Worm (Caenorhabditis elegans) whole organism, early embryonic: ENCODE measurements around the gene glr-4.

Experiments used
- B0310.2 ChIP-seq: sonication (generic microtip); optimal IDR thresholded peaks from 2 replicates; lab custom pipeline; 2016; ENCODE audit warnings: mild to moderate bottlenecking, missing genetic modification characterization, missing compliant biosample characterization
- F13C5.2 ChIP-seq: sonication (generic microtip); optimal IDR thresholded peaks from 2 replicates; lab custom pipeline; 2017; ENCODE audit warnings: mild to moderate bottlenecking, missing genetic modification characterization, inconsistent platforms, missing compliant biosample characterization
- aly-1 ChIP-seq: sonication (generic microtip); optimal IDR thresholded peaks from 2 replicates; lab custom pipeline; 2016; ENCODE audit warnings: missing genetic modification characterization, missing compliant biosample characterization
- ama-1 ChIP-seq: fragments of 150-350 bp; optimal IDR thresholded peaks from 2 replicates; lab custom pipeline; 2014
- ceh-13 ChIP-seq: fragments of 200-800 bp; sonication (Bioruptor generic); optimal IDR thresholded peaks from 2 replicates; lab custom pipeline; 2018; ENCODE audit warnings: mild to moderate bottlenecking, missing genetic modification characterization, missing compliant biosample characterization
- ceh-36 ChIP-seq: sonication (generic microtip); optimal IDR thresholded peaks from 2 replicates; lab custom pipeline; 2016; ENCODE audit warnings: missing genetic modification characterization, inconsistent platforms, missing compliant biosample characterization
- ets-7 ChIP-seq: sonication (generic microtip); optimal IDR thresholded peaks from 2 replicates; lab custom pipeline; 2016; ENCODE audit warnings: missing genotype, missing genetic modification characterization, missing compliant biosample characterization
- flt-1 ChIP-seq: fragments of 200-800 bp; sonication (Bioruptor generic); IDR thresholded peaks from 2 replicates; pipeline ENCODE4 v1.3.6; 2022; ENCODE audit warnings: missing genetic modification characterization, missing compliant biosample characterization
- hmbx-1 ChIP-seq: sonication (generic microtip); optimal IDR thresholded peaks from 2 replicates; lab custom pipeline; 2016; ENCODE audit warnings: mild to moderate bottlenecking, missing genetic modification characterization, missing compliant biosample characterization
- hmg-4 ChIP-seq: fragments of 200-800 bp; sonication (Bioruptor generic); optimal IDR thresholded peaks from 2 replicates; lab custom pipeline; 2018; ENCODE audit warnings: mild to moderate bottlenecking, missing genetic modification characterization, missing compliant biosample characterization
- hnd-1 ChIP-seq: sonication (generic microtip); optimal IDR thresholded peaks from 2 replicates; lab custom pipeline; 2016; ENCODE audit warnings: missing genetic modification characterization, missing compliant biosample characterization
- pes-1 ChIP-seq: fragments of 200-800 bp; sonication (Bioruptor generic); IDR thresholded peaks from 2 replicates; pipeline ENCODE4 v1.3.6; 2022; ENCODE audit warnings: missing genetic modification reagents, missing genetic modification characterization, missing compliant biosample characterization
- scrt-1 ChIP-seq: fragments of 200-800 bp; sonication (Bioruptor generic); IDR thresholded peaks from 2 replicates; pipeline ENCODE4 v1.3.6; 2022; ENCODE audit warnings: missing genetic modification characterization, missing compliant biosample characterization
- sea-1 ChIP-seq: fragments of 200-800 bp; sonication (Bioruptor generic); conservative IDR thresholded peaks from 2 replicates; pipeline ENCODE4 v1.3.6; 2022; ENCODE audit warnings: missing genetic modification characterization, missing compliant biosample characterization
- tbx-11 ChIP-seq: fragments of 200-800 bp; sonication (Bioruptor generic); IDR thresholded peaks from 2 replicates; pipeline ENCODE4 v1.3.6; 2022; ENCODE audit warnings: missing genetic modification characterization, missing compliant biosample characterization
- tbx-37 ChIP-seq: fragments of 200-800 bp; sonication (Bioruptor generic); conservative IDR thresholded peaks from 2 replicates; pipeline ENCODE4 v1.3.6; 2022; ENCODE audit warnings: missing genetic modification reagents, missing genetic modification characterization, missing compliant biosample characterization
- tra-4 ChIP-seq: sonication (generic microtip); optimal IDR thresholded peaks from 2 replicates; lab custom pipeline; 2017; ENCODE audit warnings: missing genetic modification characterization, missing compliant biosample characterization

The glr-4 gene

DNA sequence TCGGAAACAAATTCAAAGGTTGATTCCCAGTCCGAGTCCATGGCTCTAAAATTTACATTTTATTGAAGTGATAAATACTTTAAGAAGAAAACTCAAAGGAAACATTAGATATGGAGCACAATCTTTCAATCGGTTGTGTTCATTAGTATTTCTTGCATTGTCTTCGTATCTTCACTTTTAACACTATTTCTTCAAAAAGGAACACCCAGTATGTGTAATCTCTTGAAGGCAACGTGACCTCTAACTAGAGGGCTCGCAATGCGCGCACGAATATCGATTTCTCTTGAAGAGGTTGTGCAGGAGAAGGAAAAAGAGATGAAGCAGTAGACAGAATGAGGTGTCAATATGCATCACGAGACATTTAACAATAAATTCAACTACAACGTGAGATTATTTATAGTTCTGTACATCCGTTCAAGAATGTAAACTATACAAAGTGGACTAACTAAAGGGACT, 39.0 kb downstream of the glr-4 start, which contains the start of the genes B0228.6 and B0228.1:
Gene B0228.6, minus strand, starts transcription at position 51 of the 456 bp plus-strand sequence.
Gene B0228.1, plus strand, starts transcription at position 228 of the 456 bp plus-strand sequence.
- no peak for TF ChIP-seq ceh-13 (GFP tag; lab: Kevin White, UChicago)
- no peak for TF ChIP-seq B0310.2 (tag; lab: Kevin White, UChicago)
- no peak for TF ChIP-seq ceh-36 (tag; lab: Kevin White, UChicago)
- TF ChIP-seq tbx-37 (GFP tag; lab: Robert Waterston, UW): no peak
- TF ChIP-seq flt-1 (GFP tag; lab: Robert Waterston, UW): no peak
- TF ChIP-seq hmg-4 (GFP tag; lab: Kevin White, UChicago): no peak
- no peak for TF ChIP-seq ama-1 (lab: Kevin White, UChicago)
- TF ChIP-seq sea-1 (GFP tag; lab: Robert Waterston, UW): no peak
- no peak for TF ChIP-seq hnd-1 (tag; lab: Kevin White, UChicago)
- no peak for TF ChIP-seq hmbx-1 (tag; lab: Kevin White, UChicago)
- no peak for TF ChIP-seq tra-4 (tag; lab: Kevin White, UChicago)
- no peak for TF ChIP-seq scrt-1 (GFP tag; lab: Robert Waterston, UW)
- no peak for TF ChIP-seq ets-7 (tag; lab: Kevin White, UChicago)
- no peak for TF ChIP-seq tbx-11
- no peak for TF ChIP-seq aly-1
- TF ChIP-seq F13C5.2: no peak
- no peak for TF ChIP-seq pes-1 (GFP tag; lab: Robert Waterston, UW)

- TF ChIP-seq aly-1 (no peak), hmbx-1 (tag; lab: Kevin White, UChicago) (no peak), pes-1 (GFP tag; lab: Robert Waterston, UW) (no peak), tra-4 (tag; lab: Kevin White, UChicago) (no peak), hnd-1 (tag; lab: Kevin White, UChicago) (no peak), sea-1 (GFP tag; lab: Robert Waterston, UW) (no peak), F13C5.2 (no peak), B0310.2 (tag; lab: Kevin White, UChicago) (no peak), flt-1 (GFP tag; lab: Robert Waterston, UW) (no peak), ceh-36 (tag; lab: Kevin White, UChicago) (no peak), tbx-11 (no peak), scrt-1 (GFP tag; lab: Robert Waterston, UW) (no peak), hmg-4 (GFP tag; lab: Kevin White, UChicago) (no peak), ceh-13 (GFP tag; lab: Kevin White, UChicago) (no peak), tbx-37 (GFP tag; lab: Robert Waterston, UW) (no peak)
Observed at ce11 chrII:7753500-7753899, 40.6 kb downstream of the glr-4 start, which contains the start of gene trx-1. TSS of gene trx-1 (minus strand) at chrII:7753600.

DNA sequence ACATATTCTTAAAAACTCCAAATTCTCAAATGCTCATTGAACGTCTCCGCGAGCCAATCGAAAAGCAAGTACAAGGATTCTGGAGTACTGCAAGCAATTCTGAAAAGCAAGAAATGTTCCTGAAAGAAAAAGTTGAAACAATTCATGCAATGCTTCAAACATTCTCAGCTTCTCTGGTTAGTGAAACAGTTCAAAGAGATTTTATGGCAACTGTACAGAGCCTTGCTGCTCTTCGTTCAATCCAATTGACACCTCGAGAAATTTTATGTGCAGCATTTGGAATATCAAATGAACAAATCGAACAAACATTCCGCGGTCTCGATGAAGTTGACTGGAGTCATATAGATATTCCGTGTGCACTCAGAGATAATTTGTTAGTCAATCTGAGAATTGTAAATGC, 57.4 kb downstream of the glr-4 start:
- TF ChIP-seq scrt-1 (GFP tag; lab: Robert Waterston, UW) (no peak), ets-7 (tag; lab: Kevin White, UChicago) (no peak), ama-1 (lab: Kevin White, UChicago) (no peak), hnd-1 (tag; lab: Kevin White, UChicago) (no peak), hmbx-1 (tag; lab: Kevin White, UChicago) (no peak), sea-1 (GFP tag; lab: Robert Waterston, UW) (no peak), ceh-36 (tag; lab: Kevin White, UChicago) (no peak), aly-1 (no peak), tbx-37 (GFP tag; lab: Robert Waterston, UW) (no peak)
